Worm (Caenorhabditis elegans) whole organism, L4/young adult: ENCODE measurements around the gene ama-1.

Experiments used
- W03F9.2 ChIP-seq: fragments of 150-350 bp; optimal IDR thresholded peaks from 2 replicates; lab custom pipeline; 2014; ENCODE audit warnings: missing biosample characterization, missing genetic modification characterization
- him-1 ChIP-seq: sonication (generic microtip); optimal IDR thresholded peaks from 2 replicates; lab custom pipeline; 2016; ENCODE audit warnings: missing genotype, missing genetic modification reagents, missing genetic modification characterization, missing compliant biosample characterization

DNA sequence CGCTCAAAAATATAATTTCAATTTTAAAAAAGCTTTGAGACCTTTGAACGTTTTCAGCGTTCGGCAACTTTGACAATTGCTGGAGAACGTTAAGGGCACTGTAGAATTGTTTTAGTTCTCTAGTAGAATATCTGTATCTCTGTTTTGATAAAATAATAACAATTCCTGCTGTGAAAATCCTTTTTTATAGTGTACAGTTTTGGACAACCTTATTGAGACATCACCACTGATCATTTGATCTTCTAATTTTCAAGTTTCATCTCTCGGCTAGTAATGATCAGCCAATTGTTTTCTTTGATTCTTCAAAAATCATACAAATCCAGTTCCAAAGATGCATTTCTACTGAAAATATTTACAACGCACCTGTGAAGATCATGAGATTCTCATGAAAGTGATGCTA, 44.7 kb downstream of the ama-1 start, which contains the start of gene F15E6.10:
- TF ChIP-seq W03F9.2 (tag; lab: Kevin White, UChicago): no peak
- no peak for TF ChIP-seq him-1 (tag; lab: Kevin White, UChicago)
